Worm (Caenorhabditis elegans): Measurements from ENCODE around the gene nhr-131.

DNA sequence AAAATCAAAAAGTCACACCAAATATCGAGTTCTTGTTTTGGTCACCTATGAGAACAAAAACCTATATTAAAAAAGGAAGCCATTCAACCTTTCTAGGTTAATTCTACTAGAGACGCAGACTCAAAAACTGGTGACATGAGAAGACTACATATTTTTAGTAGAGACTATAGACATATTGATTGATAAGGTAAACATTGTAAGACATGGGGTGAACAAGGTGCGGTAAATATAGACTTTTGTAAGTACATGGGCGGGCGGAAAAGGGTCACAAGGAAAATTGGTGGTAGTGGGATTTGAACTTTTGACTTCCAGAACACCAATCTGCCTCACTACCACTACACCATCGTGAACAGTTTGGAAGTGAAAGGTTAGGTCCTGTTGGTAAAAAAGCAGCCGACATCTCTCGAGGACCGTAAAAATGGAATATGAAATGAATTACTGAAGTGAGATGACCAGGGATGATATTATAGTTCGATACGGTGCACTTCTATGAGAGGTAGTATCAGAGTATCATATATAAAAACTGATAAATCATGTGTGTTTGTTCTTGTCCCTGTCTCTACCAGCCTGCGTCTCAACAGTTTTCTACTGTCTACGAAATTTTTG lies 9.8 kb upstream of the nhr-131 start, which contains the start of gene nhr-212:
- no peak for TF ChIP-seq dao-5 (tag; optimal IDR thresholded peaks at IDR 0.05)
- TF ChIP-seq him-1 (tag; optimal IDR thresholded peaks at IDR 0.05): no peak
